Fruit fly (Drosophila melanogaster): Measurements from ENCODE around the gene LKRSDH.
A peak's percentile ranks its signal among the peaks of the same experiment; 100 is the strongest.

Gene LKRSDH

dm6 chr2L:7810519-7810918 is 14.8 kb upstream of the LKRSDH start, which contains the start of gene Cdc14:
TSS of gene Cdc14 (minus strand) at chr2L:7810703.
- TF ChIP-seq noc (tag; optimal IDR thresholded peaks at IDR 0.05) = no peak

DNA sequence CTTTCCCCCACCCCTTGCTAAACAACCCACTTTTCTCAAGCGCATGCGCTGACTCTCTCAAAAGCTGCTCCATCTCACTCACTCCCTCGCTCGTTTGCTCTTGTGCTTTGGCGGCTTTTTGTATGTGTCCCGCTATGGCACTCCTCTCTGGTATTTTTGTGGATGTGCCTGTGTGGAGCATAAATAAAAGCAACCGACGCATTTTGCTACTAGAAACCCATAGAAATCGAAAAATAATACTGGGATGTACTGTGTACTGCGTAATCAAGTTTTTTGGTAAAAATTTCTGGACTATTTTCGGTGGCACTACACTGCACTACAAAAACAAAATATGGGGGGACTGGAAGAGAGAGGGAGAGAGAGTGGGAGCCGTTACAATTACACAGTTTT is 13.9 kb upstream of the LKRSDH start:
- TF ChIP-seq noc (tag; optimal IDR thresholded peaks at IDR 0.05) = peak; percentile 2

DNA sequence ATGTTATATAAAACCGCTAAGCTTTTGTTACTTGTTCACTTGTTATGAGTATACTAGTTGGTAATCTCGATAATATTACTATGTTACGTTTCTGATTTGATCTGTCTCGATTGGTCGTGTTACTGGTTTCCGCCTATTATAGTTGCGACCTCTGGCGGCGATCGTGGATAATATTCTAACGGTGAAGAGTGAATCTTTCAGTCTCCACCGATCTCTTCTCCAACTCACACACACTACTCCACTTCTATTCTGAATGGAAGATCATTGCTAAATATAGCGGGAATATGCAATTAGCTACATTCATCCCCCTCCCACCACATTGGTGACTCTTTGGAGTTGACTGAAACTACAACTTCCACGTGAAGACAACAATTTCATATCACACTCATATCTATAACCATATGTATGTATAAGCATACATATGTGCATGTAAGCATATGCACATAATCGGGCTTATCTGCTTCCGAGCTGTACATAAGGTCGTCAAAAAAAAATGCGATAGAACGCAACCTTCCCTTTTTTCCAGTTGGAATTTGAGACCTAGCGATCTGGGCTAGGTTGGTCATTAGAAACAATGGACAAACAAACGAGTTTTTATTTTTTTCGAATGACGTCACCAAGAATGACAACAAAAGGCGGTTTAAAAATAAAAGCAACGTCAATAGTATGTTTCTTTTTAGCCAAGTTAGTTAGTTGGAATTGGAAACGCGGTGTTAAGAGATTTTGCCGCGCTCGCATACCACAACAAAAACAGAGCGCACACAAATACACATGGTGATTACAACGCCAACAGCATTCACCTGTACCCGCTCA is 13.3 kb upstream of the LKRSDH start:
- no peak for TF ChIP-seq noc (tag; optimal IDR thresholded peaks at IDR 0.05)

DNA sequence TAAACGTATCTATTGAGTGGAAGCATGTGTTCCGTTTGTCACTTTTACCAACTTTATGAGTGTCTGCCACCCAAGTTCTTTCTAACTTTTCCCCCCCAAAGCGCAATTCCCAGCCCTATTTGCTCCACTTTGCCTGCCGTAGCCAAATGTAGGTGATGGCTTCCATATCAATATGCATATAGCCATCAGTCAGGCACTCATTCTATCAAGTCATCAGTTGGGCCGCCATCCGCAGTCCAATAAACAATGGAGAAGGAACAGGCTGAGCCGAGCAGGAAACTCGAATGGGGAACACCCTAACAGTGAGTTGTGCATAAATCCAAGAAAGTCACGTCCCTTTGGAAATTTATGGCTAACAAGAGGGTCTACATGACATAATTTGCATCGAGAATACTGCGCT is 11.8 kb upstream of the LKRSDH start:
- no peak for TF ChIP-seq noc (tag; optimal IDR thresholded peaks at IDR 0.05)

DNA sequence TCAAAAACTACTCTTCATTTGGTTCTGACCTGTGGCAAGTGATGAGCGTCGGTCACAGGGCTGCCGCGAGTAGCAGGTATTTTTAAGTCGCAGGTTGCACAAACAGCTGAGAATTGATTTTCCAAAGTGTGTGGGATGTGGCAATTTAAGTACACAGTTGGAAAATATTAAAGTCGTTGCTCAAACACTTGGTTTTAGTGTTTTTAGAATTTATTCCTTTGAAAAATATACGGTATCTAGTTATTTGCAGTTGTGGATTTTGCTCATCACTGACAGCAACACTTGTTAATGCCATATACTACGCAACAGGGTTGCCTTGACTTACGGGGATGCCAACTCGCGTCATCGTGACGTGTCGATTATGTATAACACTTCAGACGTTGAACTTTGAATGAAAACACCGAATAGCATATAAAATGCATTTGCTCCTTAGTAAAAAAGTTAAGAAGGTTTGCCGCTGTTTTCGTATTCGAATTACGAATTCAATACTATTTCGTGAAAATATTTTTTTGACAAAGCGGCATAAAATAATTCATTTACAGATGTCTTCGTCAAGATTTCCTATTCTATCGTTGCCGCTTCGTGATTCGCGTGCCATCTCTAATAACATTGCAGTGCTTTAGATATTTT is 4.2 kb upstream of the LKRSDH start, which contains the start of the genes Herp and r2d2:
Gene Herp, minus strand, starts transcription at position 255 of the 630 bp plus-strand sequence.
Gene r2d2, plus strand, starts transcription at position 344 of the 630 bp plus-strand sequence.
- peak; percentile 89 for TF ChIP-seq noc (tag; optimal IDR thresholded peaks at IDR 0.05)

- no peak for TF ChIP-seq noc (tag; optimal IDR thresholded peaks at IDR 0.05)
Measured at dm6 chr2L:7794689-7795475, 877 bp downstream of the LKRSDH start.

- no peak for TF ChIP-seq noc (tag; optimal IDR thresholded peaks at IDR 0.05)
Measured at dm6 chr2L:7791356-7791738, 4.4 kb downstream of the LKRSDH start.

DNA sequence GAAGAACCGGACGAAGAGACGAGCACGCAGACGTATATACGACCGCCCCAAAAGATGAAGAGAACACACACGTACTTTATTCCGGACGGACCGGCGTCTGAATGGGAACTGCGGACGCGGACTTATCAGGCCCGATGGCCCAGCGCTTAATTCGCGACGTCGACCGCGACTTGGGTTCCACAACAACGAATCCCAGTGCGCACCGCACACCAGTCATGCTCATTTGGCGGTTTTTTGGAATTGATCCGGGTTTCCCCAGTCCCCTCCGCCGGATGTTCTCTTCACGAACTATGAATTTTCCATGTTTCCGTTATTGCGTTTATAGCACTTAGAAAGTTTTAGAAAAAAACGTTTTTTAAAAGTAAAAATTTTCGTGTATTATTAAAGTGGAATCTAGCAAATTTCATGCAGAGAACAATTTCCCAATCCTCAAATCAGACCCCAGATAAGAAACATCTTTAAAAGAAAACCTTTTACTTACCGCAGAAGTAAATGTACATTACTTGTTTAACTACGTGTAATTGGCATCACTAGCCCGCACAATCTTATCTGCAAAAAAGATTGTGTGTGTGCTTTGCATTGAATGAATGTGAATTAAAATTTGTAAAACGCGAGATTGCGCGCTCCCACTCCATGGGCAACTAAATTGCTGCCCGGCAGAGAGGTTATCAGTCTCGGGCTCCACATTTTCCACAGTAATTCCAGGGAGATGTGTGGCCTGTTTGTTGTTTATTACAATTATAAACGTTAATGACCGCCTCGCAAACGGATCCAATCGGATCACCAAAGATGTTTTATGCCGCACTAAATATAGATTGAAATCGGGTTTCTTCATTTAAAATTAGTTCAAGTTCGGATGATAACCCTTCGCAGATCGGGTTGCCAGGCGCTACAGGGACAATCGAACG is 5.1 kb downstream of the LKRSDH start, which contains the start of gene CG7149:
Gene CG7149, minus strand, starts transcription at position 110 of the 908 bp plus-strand sequence.
- peak; percentile 60 for TF ChIP-seq noc (tag; optimal IDR thresholded peaks at IDR 0.05)

dm6 chr2L:7790081-7790447 is 5.7 kb downstream of the LKRSDH start:
- TF ChIP-seq noc (tag; optimal IDR thresholded peaks at IDR 0.05) = no peak

- TF ChIP-seq noc (tag; optimal IDR thresholded peaks at IDR 0.05) = no peak
Measured at dm6 chr2L:7788952-7789466, 6.8 kb downstream of the LKRSDH start.

DNA sequence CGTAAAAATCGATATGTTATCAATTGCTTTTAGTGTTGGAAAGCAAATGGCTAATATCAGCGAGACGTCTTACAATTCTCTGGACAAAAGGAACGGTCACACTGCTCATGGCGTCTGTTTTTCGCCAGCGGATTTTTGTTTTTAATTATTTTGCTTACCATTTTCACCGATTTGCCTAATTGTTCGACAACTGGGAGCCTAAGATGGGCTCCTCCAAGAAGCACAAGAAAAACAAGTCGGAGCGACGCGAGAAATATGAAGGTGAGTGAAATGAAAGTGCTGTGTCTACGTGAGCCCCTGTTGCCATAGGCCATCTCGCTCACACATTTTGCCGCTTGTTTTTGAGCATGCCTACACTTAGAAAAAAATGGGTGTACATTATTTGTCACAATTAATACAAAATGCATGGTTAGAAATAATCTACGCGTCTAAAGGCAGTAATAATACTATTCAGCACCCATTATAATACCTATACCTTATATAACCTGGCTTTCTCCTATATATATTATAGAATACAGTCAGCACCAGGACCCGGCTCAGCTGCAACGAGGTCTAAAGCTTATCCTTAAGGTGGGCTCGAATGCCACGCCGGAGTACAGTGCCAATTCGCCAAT is 12.9 kb downstream of the LKRSDH start, which contains the start of gene Brd7-9:
Gene Brd7-9, plus strand, starts transcription at position 78 of the 614 bp plus-strand sequence.
- peak; percentile 15 for TF ChIP-seq noc (tag; optimal IDR thresholded peaks at IDR 0.05)

dm6 chr2L:7781165-7781564 is 14.6 kb downstream of the LKRSDH start, which contains the start of gene CG7164:
TSS of gene CG7164 (plus strand) at chr2L:7781465.
- TF ChIP-seq noc (tag; optimal IDR thresholded peaks at IDR 0.05) = no peak

- TF ChIP-seq noc (tag; optimal IDR thresholded peaks at IDR 0.05) = no peak
Measured at dm6 chr2L:7779785-7780184, 16.0 kb downstream of the LKRSDH start, which contains the start of gene Uro. TSS of gene Uro (plus strand) at chr2L:7780085.

- peak; percentile 40 for TF ChIP-seq noc (tag; optimal IDR thresholded peaks at IDR 0.05)
Measured at dm6 chr2L:7777979-7778692, 17.6 kb downstream of the LKRSDH start, which contains the start of gene CG7179. TSS of gene CG7179 (minus strand) at chr2L:7778029.
